Fruit fly (Drosophila melanogaster): Measurements from ENCODE around the gene rod.
A peak's percentile ranks its signal among the peaks of the same experiment; 100 is the strongest.

Gene rod

DNA sequence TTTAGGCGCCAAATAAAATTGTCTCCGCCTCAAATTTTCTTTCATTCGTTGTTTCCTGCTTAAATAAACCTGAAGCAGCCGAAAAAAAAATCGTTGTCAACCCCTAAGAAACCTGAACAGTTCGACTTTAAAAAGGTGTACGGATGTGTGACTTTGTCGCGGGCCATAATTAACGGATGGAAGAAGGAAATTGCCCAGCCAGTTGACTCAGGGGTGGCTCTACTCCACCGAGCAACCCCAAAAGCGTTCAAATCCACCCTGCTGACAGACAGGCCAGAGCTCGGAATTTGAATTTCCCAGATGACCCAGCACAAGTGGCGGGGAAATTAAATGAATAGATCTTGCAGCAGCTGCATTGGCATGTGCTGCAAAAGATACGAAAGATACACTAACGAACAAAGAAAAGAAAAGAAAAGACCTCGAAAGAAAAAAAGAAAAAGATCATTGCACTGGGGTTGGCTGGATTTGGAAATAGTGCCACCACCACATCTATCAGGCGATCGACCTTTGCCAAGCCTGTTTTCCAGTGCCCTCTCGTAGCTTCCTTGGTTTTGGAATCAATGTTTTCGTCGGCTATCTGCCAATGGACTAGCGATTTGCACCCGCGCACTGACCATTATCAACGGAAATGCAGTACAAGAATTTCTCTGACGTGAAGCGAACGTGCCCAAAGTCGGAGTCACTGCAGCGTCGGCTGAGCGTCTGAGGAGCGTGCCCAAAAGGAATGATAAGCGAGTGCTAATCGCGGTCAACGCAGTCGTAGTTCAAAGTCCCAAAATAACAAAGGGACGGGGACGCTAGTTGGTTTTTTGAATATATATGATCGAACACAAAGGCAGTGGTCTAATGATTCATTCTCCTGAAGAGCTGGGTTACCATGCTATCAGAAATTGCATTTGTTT is 25.7 kb downstream of the rod start:
- TF ChIP-seq dmrt93B (GFP tag; optimal IDR thresholded peaks at IDR 0.05) (no peak), Rel (GFP tag; optimal IDR thresholded peaks at IDR 0.05) (no peak), Rel (tag; optimal IDR thresholded peaks at IDR 0.05) (peak; percentile 1), Hnf4 (GFP tag; optimal IDR thresholded peaks at IDR 0.05) (peak; percentile 52), h (GFP tag; optimal IDR thresholded peaks at IDR 0.05) (peak; percentile 73)

DNA sequence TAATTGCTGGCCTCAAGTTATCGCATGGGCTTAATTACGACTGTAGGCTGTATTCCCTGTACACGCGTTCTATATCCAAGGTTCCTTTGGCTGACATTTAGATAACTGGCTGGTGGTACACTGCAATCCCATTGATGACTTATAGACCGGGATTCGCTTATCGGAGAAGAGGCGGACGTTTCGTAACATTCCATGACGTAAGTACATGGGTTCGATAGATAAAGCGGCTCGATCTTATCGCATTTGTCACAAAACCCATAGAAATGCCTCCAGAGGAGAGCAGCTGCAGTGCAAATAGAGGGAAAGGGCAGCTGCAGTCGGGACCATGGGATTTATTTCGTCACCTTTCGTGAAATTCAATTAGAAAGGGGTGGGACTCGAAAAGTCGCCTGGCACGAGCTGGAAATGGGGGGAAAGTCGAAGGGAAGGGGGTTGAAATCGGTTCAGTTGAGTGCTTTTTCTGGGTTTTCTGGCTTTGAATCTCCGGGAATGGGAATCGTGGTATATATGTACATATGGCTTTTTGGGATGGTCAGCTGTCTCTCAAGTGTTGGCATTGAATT is 26.6 kb downstream of the rod start:
- TF ChIP-seq dsf (GFP tag; optimal IDR thresholded peaks at IDR 0.05; ENCODE audit: borderline replicate concordance) = no peak
- TF ChIP-seq jim (GFP tag; optimal IDR thresholded peaks at IDR 0.05) = no peak
- no peak for TF ChIP-seq GATAd (GFP tag; optimal IDR thresholded peaks at IDR 0.05)
- TF ChIP-seq Myc (optimal IDR thresholded peaks at IDR 0.05) = no peak
- no peak for TF ChIP-seq CG9705 (GFP tag; optimal IDR thresholded peaks at IDR 0.05)
- no peak for TF ChIP-seq Vsx2 (GFP tag; optimal IDR thresholded peaks at IDR 0.05; ENCODE audit: partially characterized antibody)
- no peak for TF ChIP-seq tai (GFP tag; optimal IDR thresholded peaks at IDR 0.05)
- no peak for TF ChIP-seq Sp1 (GFP tag; optimal IDR thresholded peaks at IDR 0.05)
- TF ChIP-seq br (GFP tag; optimal IDR thresholded peaks at IDR 0.05) = no peak
- no peak for TF ChIP-seq sage (GFP tag; optimal IDR thresholded peaks at IDR 0.05)
- TF ChIP-seq dmrt93B (GFP tag; optimal IDR thresholded peaks at IDR 0.05) = no peak
- no peak for TF ChIP-seq lola (GFP tag; optimal IDR thresholded peaks at IDR 0.05)
- TF ChIP-seq Hr78 (GFP tag; optimal IDR thresholded peaks at IDR 0.05) = no peak
- no peak for TF ChIP-seq Hnf4 (GFP tag; optimal IDR thresholded peaks at IDR 0.05)
- TF ChIP-seq rgr (GFP tag; optimal IDR thresholded peaks at IDR 0.05) = no peak
- no peak for TF ChIP-seq sv (GFP tag; optimal IDR thresholded peaks at IDR 0.05)

DNA sequence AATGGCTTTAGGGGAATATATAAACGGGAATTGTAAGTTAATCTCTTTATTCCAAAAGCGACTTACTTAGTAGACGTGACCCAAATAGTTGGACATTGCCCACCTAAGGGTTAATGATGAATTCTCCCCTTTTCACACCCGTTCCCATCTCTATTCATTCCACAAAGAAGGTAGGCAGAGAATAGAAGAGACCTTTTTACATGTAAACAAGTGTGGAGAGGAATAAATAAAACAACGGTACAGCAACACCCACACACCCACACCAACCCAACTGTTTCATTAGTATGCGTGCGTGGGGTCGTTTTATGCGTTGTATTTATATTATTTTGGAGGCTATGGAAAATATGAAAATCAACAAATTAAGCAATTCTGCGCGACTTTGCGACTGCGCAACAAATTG is 27.3 kb downstream of the rod start:
- TF ChIP-seq Rel (GFP tag; optimal IDR thresholded peaks at IDR 0.05) (no peak), Rel (tag; optimal IDR thresholded peaks at IDR 0.05) (no peak), brk (GFP tag; optimal IDR thresholded peaks at IDR 0.05) (no peak), Dif (GFP tag; optimal IDR thresholded peaks at IDR 0.05; ENCODE audit: partially characterized antibody) (no peak), ey (GFP tag; optimal IDR thresholded peaks at IDR 0.05) (no peak), Hnf4 (GFP tag; optimal IDR thresholded peaks at IDR 0.05) (no peak), Dfd (GFP tag; optimal IDR thresholded peaks at IDR 0.05) (no peak), Myc (optimal IDR thresholded peaks at IDR 0.05) (no peak), Vsx2 (GFP tag; optimal IDR thresholded peaks at IDR 0.05; ENCODE audit: partially characterized antibody) (no peak), CG9705 (GFP tag; optimal IDR thresholded peaks at IDR 0.05) (no peak), dsf (GFP tag; optimal IDR thresholded peaks at IDR 0.05; ENCODE audit: borderline replicate concordance) (no peak), psq (GFP tag; optimal IDR thresholded peaks at IDR 0.05) (no peak), rgr (GFP tag; optimal IDR thresholded peaks at IDR 0.05) (no peak), Sp1 (GFP tag; optimal IDR thresholded peaks at IDR 0.05) (no peak), Mio (GFP tag; optimal IDR thresholded peaks at IDR 0.05) (no peak), HLH106 (tag; optimal IDR thresholded peaks at IDR 0.05) (no peak), h (GFP tag; optimal IDR thresholded peaks at IDR 0.05) (no peak), N (GFP tag; optimal IDR thresholded peaks at IDR 0.05) (no peak), br (GFP tag; optimal IDR thresholded peaks at IDR 0.05) (no peak), Hr78 (GFP tag; optimal IDR thresholded peaks at IDR 0.05) (no peak)

DNA sequence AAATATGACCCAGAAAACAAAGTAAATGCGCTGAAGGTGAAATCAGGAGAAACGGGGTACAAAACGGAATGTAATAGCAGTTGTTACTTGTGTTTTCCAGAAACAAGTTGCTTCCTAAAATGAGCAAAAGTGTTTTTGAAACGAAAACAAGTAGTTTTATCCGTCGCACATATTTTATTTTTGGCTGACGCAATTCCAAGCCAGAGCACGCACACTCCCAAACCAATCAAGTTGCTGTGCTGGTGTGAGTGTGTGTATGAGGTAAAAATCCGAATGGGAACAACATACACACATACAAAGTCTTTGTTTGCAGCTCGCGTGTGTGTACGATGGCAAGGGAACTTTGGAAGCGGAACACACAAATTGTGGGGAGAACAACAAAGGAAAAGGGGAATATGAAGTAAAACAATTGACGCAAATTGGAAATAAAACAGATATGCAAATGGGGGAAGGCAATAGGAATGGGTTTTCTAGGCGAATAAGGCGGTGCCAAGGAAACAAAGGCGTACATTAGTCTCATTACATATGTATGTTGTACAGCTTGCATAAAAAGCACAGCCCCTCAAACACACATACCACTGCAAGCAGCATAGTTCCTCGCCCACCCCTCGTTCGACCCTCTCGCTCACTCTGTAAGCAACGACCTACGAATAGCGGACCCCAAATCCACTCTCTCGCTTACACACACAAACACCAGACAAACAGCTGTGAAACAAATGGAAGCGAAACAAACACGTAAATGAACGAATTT is 27.9 kb downstream of the rod start:
- TF ChIP-seq Myc (optimal IDR thresholded peaks at IDR 0.05) (no peak), brk (GFP tag; optimal IDR thresholded peaks at IDR 0.05) (peak; percentile 49), dsf (GFP tag; optimal IDR thresholded peaks at IDR 0.05; ENCODE audit: borderline replicate concordance) (no peak), pan (optimal IDR thresholded peaks at IDR 0.05) (no peak), CG32264 (GFP tag; optimal IDR thresholded peaks at IDR 0.05) (no peak), Rel (GFP tag; optimal IDR thresholded peaks at IDR 0.05) (no peak), Rel (tag; optimal IDR thresholded peaks at IDR 0.05) (peak; percentile 85), jim (GFP tag; optimal IDR thresholded peaks at IDR 0.05) (no peak), psq (GFP tag; optimal IDR thresholded peaks at IDR 0.05) (peak; percentile 61), GATAd (GFP tag; optimal IDR thresholded peaks at IDR 0.05) (no peak), HLH106 (tag; optimal IDR thresholded peaks at IDR 0.05) (no peak), Dfd (GFP tag; optimal IDR thresholded peaks at IDR 0.05) (no peak), Mio (GFP tag; optimal IDR thresholded peaks at IDR 0.05) (no peak), Hnf4 (GFP tag; optimal IDR thresholded peaks at IDR 0.05) (peak; percentile 29), OdsH (GFP tag; optimal IDR thresholded peaks at IDR 0.05) (peak; percentile 31), Dif (GFP tag; optimal IDR thresholded peaks at IDR 0.05; ENCODE audit: partially characterized antibody) (peak; percentile 21), dl (GFP tag; optimal IDR thresholded peaks at IDR 0.05; ENCODE audit: insufficient read depth in 1 of 2, partially characterized antibody in 2 of 2) (peak in 1 of 2 experiments; percentile 21), Hr83 (GFP tag; optimal IDR thresholded peaks at IDR 0.05; ENCODE audit: poor library complexity, severe bottlenecking) (peak; percentile 12), sage (GFP tag; optimal IDR thresholded peaks at IDR 0.05) (no peak), Abd-B (GFP tag; optimal IDR thresholded peaks at IDR 0.05) (no peak), CrebA (GFP tag; optimal IDR thresholded peaks at IDR 0.05; ENCODE audit: borderline replicate concordance) (no peak), usp (GFP tag; optimal IDR thresholded peaks at IDR 0.05) (no peak), dmrt93B (GFP tag; optimal IDR thresholded peaks at IDR 0.05) (no peak), sv (GFP tag; optimal IDR thresholded peaks at IDR 0.05) (no peak), tai (GFP tag; optimal IDR thresholded peaks at IDR 0.05) (no peak), Vsx2 (GFP tag; optimal IDR thresholded peaks at IDR 0.05; ENCODE audit: partially characterized antibody) (no peak), h (GFP tag; optimal IDR thresholded peaks at IDR 0.05) (peak; percentile 4), fru (GFP tag; optimal IDR thresholded peaks at IDR 0.05) (peak; percentile 33)
